Comparison of ENCODE assay signal across 4 worm cellular contexts in genomic region chrIV:10347528-10347927, ce11.
TF ChIP-seq lines count a peak whose summit lies in the region.

No protein-coding gene starts in this region.

TF ChIP-seq in whole organism, L1 larva, 84 proteins besides CTCF, POLR2A, EP300 and RAD21 (continues in another document):
- no peak for TF ChIP-seq nhr-47 (tag; optimal IDR thresholded peaks at IDR 0.05; lab: Kevin White, UChicago)
- TF ChIP-seq efl-3 (GFP tag; optimal IDR thresholded peaks at IDR 0.05; lab: Kevin White, UChicago), result no peak
- TF ChIP-seq ama-1 (optimal IDR thresholded peaks at IDR 0.05; lab: Kevin White, UChicago), result no peak
- no peak for TF ChIP-seq ceh-82 (tag; optimal IDR thresholded peaks at IDR 0.05; lab: Kevin White, UChicago)
- no peak for TF ChIP-seq snu-23 (GFP tag; optimal IDR thresholded peaks at IDR 0.05; lab: Kevin White, UChicago)
- TF ChIP-seq C34B4.2 (tag; optimal IDR thresholded peaks at IDR 0.05; lab: Kevin White, UChicago), result no peak
- no peak for TF ChIP-seq isw-1 (GFP tag; IDR thresholded peaks at IDR 0.05; lab: Robert Waterston, UW)
- no peak for TF ChIP-seq unc-98 (GFP tag; IDR thresholded peaks at IDR 0.05; lab: Robert Waterston, UW)
- no peak for TF ChIP-seq Y116A8C.19 (tag; optimal IDR thresholded peaks at IDR 0.05; lab: Kevin White, UChicago; ENCODE audit: borderline replicate concordance)
- TF ChIP-seq nhr-84 (tag; optimal IDR thresholded peaks at IDR 0.05; lab: Kevin White, UChicago), result no peak
- TF ChIP-seq F16B12.6 (tag; optimal IDR thresholded peaks at IDR 0.05; lab: Kevin White, UChicago), result no peak
- TF ChIP-seq nhr-85 (tag; lab: Kevin White, UChicago), result no peak
- peak; percentile 20 for TF ChIP-seq dsc-1 (tag; optimal IDR thresholded peaks at IDR 0.05; lab: Kevin White, UChicago)
- TF ChIP-seq lsy-2 (tag; optimal IDR thresholded peaks at IDR 0.05; lab: Kevin White, UChicago), result peak in 1 of 2 experiments; percentile 43
- TF ChIP-seq egl-27 (tag; optimal IDR thresholded peaks at IDR 0.05; lab: Kevin White, UChicago), result no peak
- no peak for TF ChIP-seq dpl-1 (GFP tag; optimal IDR thresholded peaks at IDR 0.05; lab: Kevin White, UChicago)
- TF ChIP-seq lin-14 (GFP tag; optimal IDR thresholded peaks at IDR 0.05; lab: Kevin White, UChicago), result peak; percentile 70
- TF ChIP-seq sup-37 (GFP tag; optimal IDR thresholded peaks at IDR 0.05; lab: Kevin White, UChicago), result no peak
- TF ChIP-seq fos-1 (tag; optimal IDR thresholded peaks at IDR 0.05; lab: Kevin White, UChicago), result no peak
- TF ChIP-seq hlh-17 (GFP tag; optimal IDR thresholded peaks at IDR 0.05; lab: Kevin White, UChicago; ENCODE audit: borderline replicate concordance), result no peak
- no peak for TF ChIP-seq pax-3 (tag; optimal IDR thresholded peaks at IDR 0.05; lab: Kevin White, UChicago)
- TF ChIP-seq tbx-2 (tag; optimal IDR thresholded peaks at IDR 0.05; lab: Kevin White, UChicago), result no peak
- no peak for TF ChIP-seq sptf-1 (tag; optimal IDR thresholded peaks at IDR 0.05; lab: Kevin White, UChicago)
- no peak for TF ChIP-seq fkh-10 (GFP tag; optimal IDR thresholded peaks at IDR 0.05; lab: Kevin White, UChicago)

TF ChIP-seq in whole organism, L2 larva, 48 proteins besides CTCF, POLR2A, EP300 and RAD21:
- TF ChIP-seq crh-2 (tag; optimal IDR thresholded peaks at IDR 0.05; lab: Kevin White, UChicago) (peak; percentile 67), elt-1 (tag; optimal IDR thresholded peaks at IDR 0.05; lab: Kevin White, UChicago) (no peak), R02D3.7 (tag; optimal IDR thresholded peaks at IDR 0.05; lab: Kevin White, UChicago) (no peak), nhr-237 (tag; optimal IDR thresholded peaks at IDR 0.05; lab: Kevin White, UChicago) (no peak)
TF ChIP-seq in whole organism, L2 larva: peak in this region for 1.

TF ChIP-seq in whole organism, late embryonic, 69 proteins besides CTCF, POLR2A, EP300 and RAD21:
- peak; percentile 51 for TF ChIP-seq ceh-14 (tag; optimal IDR thresholded peaks at IDR 0.05; lab: Kevin White, UChicago)
- TF ChIP-seq odd-2 (tag; optimal IDR thresholded peaks at IDR 0.05; lab: Kevin White, UChicago), result no peak
- TF ChIP-seq pax-1 (tag; optimal IDR thresholded peaks at IDR 0.05; lab: Kevin White, UChicago), result no peak
- peak; percentile 40 for TF ChIP-seq unc-42 (tag; optimal IDR thresholded peaks at IDR 0.05; lab: Kevin White, UChicago)
- no peak for TF ChIP-seq pros-1 (tag; optimal IDR thresholded peaks at IDR 0.05; lab: Kevin White, UChicago)

TF ChIP-seq in whole organism, mixed stage, embryonic, 35 proteins besides CTCF, POLR2A, EP300 and RAD21:
- TF ChIP-seq nhr-12 (tag; optimal IDR thresholded peaks at IDR 0.05; lab: Kevin White, UChicago) (no peak), ces-1 (GFP tag; optimal IDR thresholded peaks at IDR 0.05; lab: Kevin White, UChicago) (peak; percentile 74)
TF ChIP-seq in whole organism, mixed stage, embryonic: peak in this region for 1.

Comparison
In these comparisons a context has a peak if more than half of its experiments do, and no peak if none do; other contexts are left out.
1. Of the 10 proteins assayed by ChIP-seq in both whole organism, L1 larva and whole organism, late embryonic: peak only in whole organism, L1 larva: unc-86; only in whole organism, late embryonic: none; in both: none; in neither: 9.